Worm (Caenorhabditis elegans) whole organism, L4 larva: Measurements from ENCODE around the gene T04F3.1.

Source experiments
- ces-1 ChIP-seq: fragments of 150-350 bp; sonication (generic microtip); optimal IDR thresholded peaks from 4 replicates; lab custom pipeline; 2014; ENCODE audit warnings: missing biosample characterization, missing genetic modification reagents, missing genetic modification characterization
- dve-1 ChIP-seq: sonication (generic microtip); optimal IDR thresholded peaks from 2 replicates; lab custom pipeline; 2017; ENCODE audit warnings: antibody characterized with exemption, mild to moderate bottlenecking, missing genetic modification characterization, missing compliant biosample characterization; ENCODE audit not compliant: insufficient read depth
- hlh-30 ChIP-seq: sonication (generic microtip); optimal IDR thresholded peaks from 2 replicates; lab custom pipeline; 2017; ENCODE audit warnings: antibody characterized with exemption, mild to moderate bottlenecking, missing genetic modification characterization, missing compliant biosample characterization; ENCODE audit not compliant: insufficient read depth
- jun-1 ChIP-seq: fragments of 150-350 bp; optimal IDR thresholded peaks from 2 replicates; lab custom pipeline; 2014; ENCODE audit warnings: missing biosample characterization, missing genetic modification reagents, missing genetic modification characterization
- lin-15B ChIP-seq: fragments of 150-350 bp; sonication (generic microtip); optimal IDR thresholded peaks from 3 replicates; lab custom pipeline; 2014; ENCODE audit warnings: missing biosample characterization, missing genetic modification characterization
- madf-5 ChIP-seq, 2 experiments: fragments of 200-800 bp; sonication (Bioruptor generic); IDR thresholded peaks; 2 replicates each; pipeline ENCODE4 v1.3.6; 2022; ENCODE audit warnings: missing compliant biosample characterization in 2 of 2, missing genetic modification characterization in 2 of 2
- nhr-28 ChIP-seq: fragments of 150-350 bp; optimal IDR thresholded peaks from 2 replicates; lab custom pipeline; 2014; ENCODE audit warnings: missing biosample characterization, missing genetic modification characterization
- zip-11 ChIP-seq: fragments of 200-800 bp; sonication (Bioruptor generic); IDR thresholded peaks from 2 replicates; pipeline ENCODE4 v1.3.6; 2022; ENCODE audit warnings: missing genetic modification characterization, missing compliant biosample characterization
- ztf-7 ChIP-seq: fragments of 150-350 bp; optimal IDR thresholded peaks from 2 replicates; lab custom pipeline; 2014; ENCODE audit warnings: missing biosample characterization, missing genetic modification characterization

T04F3.1 gene

DNA sequence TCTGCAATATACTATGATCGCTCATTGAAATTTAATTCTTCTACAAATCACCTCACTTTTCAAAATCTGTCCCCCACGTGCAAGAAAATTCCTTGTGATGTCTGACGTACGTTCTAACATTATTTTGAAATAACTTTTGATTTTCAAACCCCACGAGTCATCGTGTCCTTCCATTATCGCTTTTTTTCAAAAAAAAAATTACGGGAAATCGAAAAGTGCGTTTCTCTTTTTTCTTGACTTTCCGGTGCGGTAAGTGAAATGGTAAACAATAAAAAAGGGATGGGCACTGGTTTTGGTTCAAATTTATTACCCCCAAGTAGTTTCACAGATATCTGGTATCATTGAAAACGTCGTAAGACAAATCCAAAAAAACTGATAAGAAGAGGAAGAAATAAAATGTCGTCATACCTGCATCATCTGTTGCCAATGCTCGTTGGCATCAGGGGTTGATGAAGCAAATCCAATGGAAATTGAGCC is 63.7 kb downstream of the T04F3.1 start (continued):
- peak; percentile 72 for TF ChIP-seq hlh-30 (tag; lab: Kevin White, UChicago)
- TF ChIP-seq zip-11 (GFP tag; lab: Robert Waterston, UW), result no peak
- no peak for TF ChIP-seq jun-1 (tag; lab: Kevin White, UChicago)
- peak; percentile 28 for TF ChIP-seq dve-1 (tag; lab: Kevin White, UChicago)
- TF ChIP-seq lin-15B (tag; lab: Kevin White, UChicago), result no peak
- no peak for TF ChIP-seq ces-1
- TF ChIP-seq ztf-7 (tag; lab: Kevin White, UChicago), result peak; percentile 78
- TF ChIP-seq nhr-28 (tag; lab: Kevin White, UChicago), result peak; percentile 49
- TF ChIP-seq madf-5 (GFP tag; IDR thresholded peaks at IDR 0.05; lab: Robert Waterston, UW), result no peak
